Fruit fly (Drosophila melanogaster): ENCODE results near the gene Sfp93F.
A peak's percentile ranks its signal among the peaks of the same experiment; 100 is the strongest.

Sfp93F gene

dm6 chr3R:21739010-21739409 is 2.9 kb upstream of the Sfp93F start, which contains the start of gene CG34034:
Gene CG34034, minus strand, starts transcription at chr3R:21739110.
- TF ChIP-seq salr (GFP tag; optimal IDR thresholded peaks at IDR 0.05) (no peak), lz (GFP tag; optimal IDR thresholded peaks at IDR 0.05) (no peak), CG11902 (GFP tag; optimal IDR thresholded peaks at IDR 0.05) (no peak), spab (GFP tag; optimal IDR thresholded peaks at IDR 0.05) (no peak), Hr4 (GFP tag; optimal IDR thresholded peaks at IDR 0.05) (no peak), Eip75B (GFP tag; optimal IDR thresholded peaks at IDR 0.05) (no peak), CG3032 (tag; optimal IDR thresholded peaks at IDR 0.05) (no peak), Lpt (GFP tag; optimal IDR thresholded peaks at IDR 0.05) (no peak)

dm6 chr3R:21737264-21737663 is 1.2 kb upstream of the Sfp93F start, which contains the start of gene CG42870:
Gene CG42870, minus strand, starts transcription at chr3R:21737364.
- TF ChIP-seq Hr39 (GFP tag; optimal IDR thresholded peaks at IDR 0.05): no peak
- TF ChIP-seq CG10631 (GFP tag; optimal IDR thresholded peaks at IDR 0.05): no peak
- TF ChIP-seq CG6808 (GFP tag; optimal IDR thresholded peaks at IDR 0.05): no peak
- no peak for TF ChIP-seq Hr38 (GFP tag; optimal IDR thresholded peaks at IDR 0.05)
- TF ChIP-seq CG34406 (GFP tag; optimal IDR thresholded peaks at IDR 0.05): no peak
- TF ChIP-seq dac (GFP tag; optimal IDR thresholded peaks at IDR 0.05): no peak
- no peak for TF ChIP-seq Sox14 (GFP tag; optimal IDR thresholded peaks at IDR 0.05)
- no peak for TF ChIP-seq esn (GFP tag; optimal IDR thresholded peaks at IDR 0.05)

dm6 chr3R:21736749-21737148 is 653 bp upstream of the Sfp93F start, which contains the start of gene CG42869:
Gene CG42869, minus strand, starts transcription at chr3R:21736849.
- TF ChIP-seq CG10669 (GFP tag; optimal IDR thresholded peaks at IDR 0.05): no peak
- no peak for TF ChIP-seq CG11762 (GFP tag; optimal IDR thresholded peaks at IDR 0.05; ENCODE audit: insufficient read depth)
- no peak for TF ChIP-seq Ets96B (tag; optimal IDR thresholded peaks at IDR 0.05)
- no peak for TF ChIP-seq Smox (GFP tag; optimal IDR thresholded peaks at IDR 0.05)
- TF ChIP-seq CG31627 (GFP tag; optimal IDR thresholded peaks at IDR 0.05): no peak
- no peak for TF ChIP-seq pdm3 (GFP tag; optimal IDR thresholded peaks at IDR 0.05)
- no peak for TF ChIP-seq CG1621 (tag; optimal IDR thresholded peaks at IDR 0.05)
- no peak for TF ChIP-seq dac (GFP tag; optimal IDR thresholded peaks at IDR 0.05)
- no peak for TF ChIP-seq lz (GFP tag; optimal IDR thresholded peaks at IDR 0.05)
- no peak for TF ChIP-seq Gug (GFP tag; IDR thresholded peaks at IDR 0.05)
- TF ChIP-seq CG6792 (GFP tag; optimal IDR thresholded peaks at IDR 0.05): no peak
- TF ChIP-seq net (GFP tag; optimal IDR thresholded peaks at IDR 0.05): no peak
- TF ChIP-seq CG6276 (GFP tag; optimal IDR thresholded peaks at IDR 0.05): no peak
- no peak for TF ChIP-seq CG34406 (GFP tag; optimal IDR thresholded peaks at IDR 0.05)
- TF ChIP-seq fkh (GFP tag; optimal IDR thresholded peaks at IDR 0.05): no peak

- TF ChIP-seq Sox14 (GFP tag; optimal IDR thresholded peaks at IDR 0.05): peak; percentile 51
- peak; percentile 51 for TF ChIP-seq CG3919 (GFP tag; optimal IDR thresholded peaks at IDR 0.05)
- TF ChIP-seq CG7368 (GFP tag; optimal IDR thresholded peaks at IDR 0.05): peak; percentile 9
- peak; percentile 60 for TF ChIP-seq CG34406 (GFP tag; optimal IDR thresholded peaks at IDR 0.05)
- peak; percentile 92 for TF ChIP-seq CG15336 (GFP tag; IDR thresholded peaks at IDR 0.05)
- TF ChIP-seq lz (GFP tag; optimal IDR thresholded peaks at IDR 0.05): peak; percentile 34
- peak; percentile 92 for TF ChIP-seq CG32006 (GFP tag; optimal IDR thresholded peaks at IDR 0.05)
- peak; percentile 46 for TF ChIP-seq CG31627 (GFP tag; optimal IDR thresholded peaks at IDR 0.05)
- TF ChIP-seq salr (GFP tag; optimal IDR thresholded peaks at IDR 0.05): peak in 1 of 2 experiments; percentile 56
- TF ChIP-seq CG1621 (tag; optimal IDR thresholded peaks at IDR 0.05): no peak
- TF ChIP-seq fkh (GFP tag; optimal IDR thresholded peaks at IDR 0.05): no peak
- peak; percentile 22 for TF ChIP-seq topi (GFP tag; optimal IDR thresholded peaks at IDR 0.05)
- no peak for TF ChIP-seq fd59A (GFP tag; optimal IDR thresholded peaks at IDR 0.05)
- peak; percentile 76 for TF ChIP-seq pdm3 (GFP tag; optimal IDR thresholded peaks at IDR 0.05)
- peak; percentile 78 for TF ChIP-seq achi (GFP tag; optimal IDR thresholded peaks at IDR 0.05)
- no peak for TF ChIP-seq Blimp-1 (GFP tag; optimal IDR thresholded peaks at IDR 0.05)
- peak; percentile 59 for TF ChIP-seq Met (GFP tag; optimal IDR thresholded peaks at IDR 0.05)
- TF ChIP-seq esn (GFP tag; optimal IDR thresholded peaks at IDR 0.05): peak; percentile 57
- peak; percentile 29 for TF ChIP-seq Sox102F (GFP tag; optimal IDR thresholded peaks at IDR 0.05)
- peak; percentile 24 for TF ChIP-seq CG3032 (tag; optimal IDR thresholded peaks at IDR 0.05)
- peak; percentile 40 for TF ChIP-seq dsx (GFP tag; optimal IDR thresholded peaks at IDR 0.05; ENCODE audit: poor library complexity, severe bottlenecking)
- TF ChIP-seq CG6276 (GFP tag; optimal IDR thresholded peaks at IDR 0.05): peak; percentile 69
- peak; percentile 28 for TF ChIP-seq Sox15 (GFP tag; optimal IDR thresholded peaks at IDR 0.05)
- peak; percentile 87 for TF ChIP-seq CG6163 (GFP tag; IDR thresholded peaks at IDR 0.05)
- TF ChIP-seq CG9139 (GFP tag; optimal IDR thresholded peaks at IDR 0.05): no peak
- no peak for TF ChIP-seq Eip93F (GFP tag; optimal IDR thresholded peaks at IDR 0.05)
- peak; percentile 54 for TF ChIP-seq CG6792 (GFP tag; optimal IDR thresholded peaks at IDR 0.05)
- TF ChIP-seq CG11902 (GFP tag; optimal IDR thresholded peaks at IDR 0.05): peak; percentile 8
- TF ChIP-seq CG10631 (GFP tag; optimal IDR thresholded peaks at IDR 0.05): peak; percentile 50
- TF ChIP-seq Eip75B (GFP tag; optimal IDR thresholded peaks at IDR 0.05): peak; percentile 54
- TF ChIP-seq Lpt (GFP tag; optimal IDR thresholded peaks at IDR 0.05): peak; percentile 68
Measured at dm6 chr3R:21732901-21733300, 3.2 kb downstream of the Sfp93F start.
